Fruit fly (Drosophila melanogaster): Measurements from ENCODE around the gene CG31810.

Gene CG31810

DNA sequence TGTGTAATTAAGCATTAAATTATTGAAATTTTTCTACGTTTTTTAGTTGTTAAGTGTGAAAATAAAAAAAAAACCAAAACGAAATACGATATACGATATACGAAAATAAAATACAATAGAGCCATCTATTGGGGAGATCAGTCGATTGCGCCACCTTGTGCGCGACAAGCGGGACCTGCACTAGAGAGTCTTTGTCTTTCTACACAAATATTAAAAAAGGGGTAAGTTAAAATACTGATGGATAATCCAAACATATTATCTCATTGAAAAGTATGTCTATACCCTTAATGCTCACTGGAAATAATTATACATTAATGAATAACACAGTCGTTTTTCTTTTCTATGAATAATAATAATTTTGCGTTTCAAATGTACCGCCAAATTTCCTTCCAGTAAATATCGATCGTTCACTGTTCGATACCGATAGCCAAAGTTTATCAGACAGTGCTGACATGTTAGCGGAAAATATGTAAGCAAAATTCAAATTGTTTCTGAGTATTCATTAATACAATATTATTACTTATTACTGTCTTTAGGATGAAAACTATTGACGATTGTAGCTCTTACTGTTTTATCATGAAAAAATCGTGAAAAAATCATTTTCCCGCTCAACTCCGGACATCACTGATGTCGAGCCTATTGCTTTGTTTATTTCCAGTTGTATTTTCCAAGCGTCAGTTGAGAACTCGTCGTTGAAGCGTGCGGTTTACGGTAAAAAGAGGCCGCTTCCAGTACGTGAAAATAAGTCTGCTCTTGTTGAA, 36.0 kb downstream of the CG31810 start, which contains the start of gene mdy (continued):
- TF ChIP-seq Meics (GFP tag; optimal IDR thresholded peaks at IDR 0.05), result peak; percentile 26
- TF ChIP-seq Dll (GFP tag; IDR thresholded peaks at IDR 0.05; ENCODE audit: partially characterized antibody), result peak; percentile 69
- peak; percentile 37 for TF ChIP-seq D19A (tag; optimal IDR thresholded peaks at IDR 0.05)
- peak; percentile 52 for TF ChIP-seq onecut (GFP tag; IDR thresholded peaks at IDR 0.05)
- TF ChIP-seq Oaz (GFP tag; IDR thresholded peaks at IDR 0.05), result 0 out of 2 replicates have a peak, but pooled peaks have one; percentile 12
- TF ChIP-seq CG5245 (GFP tag; optimal IDR thresholded peaks at IDR 0.05), result peak; percentile 32
- TF ChIP-seq seq (GFP tag; IDR thresholded peaks at IDR 0.05), result peak; percentile 44; the same call in 1 of the 2 replicates
- TF ChIP-seq NFAT (GFP tag; IDR thresholded peaks at IDR 0.05), result peak; percentile 86
- no peak for TF ChIP-seq Hey (tag; optimal IDR thresholded peaks at IDR 0.05)
- peak; percentile 74 for TF ChIP-seq CG8924 (tag; optimal IDR thresholded peaks at IDR 0.05)
- TF ChIP-seq Dad (GFP tag; optimal IDR thresholded peaks at IDR 0.05), result no peak
- TF ChIP-seq dmrt11E (tag; optimal IDR thresholded peaks at IDR 0.05), result peak; percentile 52
- peak; percentile 45 for TF ChIP-seq CG10462 (GFP tag; optimal IDR thresholded peaks at IDR 0.05)
- TF ChIP-seq pros (GFP tag; optimal IDR thresholded peaks at IDR 0.05), result no peak
- no peak for TF ChIP-seq CG8478 (optimal IDR thresholded peaks at IDR 0.05)
- TF ChIP-seq Poxn (GFP tag; IDR thresholded peaks at IDR 0.05), result 0 out of 2 replicates have a peak, but pooled peaks have one; percentile 5
- TF ChIP-seq Usf (GFP tag; optimal IDR thresholded peaks at IDR 0.05), result peak; percentile 11
- TF ChIP-seq sqz (GFP tag; optimal IDR thresholded peaks at IDR 0.05), result no peak
- peak; percentile 62 for TF ChIP-seq vfl (GFP tag; optimal IDR thresholded peaks at IDR 0.05)
- TF ChIP-seq lola (GFP tag; optimal IDR thresholded peaks at IDR 0.05), result peak in 1 of 3 experiments; percentile 62
- TF ChIP-seq tap (tag; optimal IDR thresholded peaks at IDR 0.05), result no peak
- TF ChIP-seq vnd (GFP tag; IDR thresholded peaks at IDR 0.05; ENCODE audit: partially characterized antibody), result 0 out of 3 replicates have a peak, but pooled peaks have one; percentile 33
- TF ChIP-seq Sry-δ (GFP tag; optimal IDR thresholded peaks at IDR 0.05), result peak; percentile 63
- TF ChIP-seq CG8290 (GFP tag; optimal IDR thresholded peaks at IDR 0.05), result peak; percentile 68
- TF ChIP-seq CG8290 (tag; optimal IDR thresholded peaks at IDR 0.05), result peak in 1 of 2 experiments; percentile 66
- peak; percentile 50 for TF ChIP-seq tin (GFP tag; optimal IDR thresholded peaks at IDR 0.05)
- peak; percentile 56 for TF ChIP-seq CG12769 (tag; optimal IDR thresholded peaks at IDR 0.05)
- TF ChIP-seq gce (GFP tag; IDR thresholded peaks at IDR 0.05), result peak; percentile 29; the same call in 1 of the 3 replicates
- no peak for TF ChIP-seq CG18764 (GFP tag; optimal IDR thresholded peaks at IDR 0.05)
- peak; percentile 17 for TF ChIP-seq shn (GFP tag; optimal IDR thresholded peaks at IDR 0.05)
- TF ChIP-seq Dp (GFP tag; optimal IDR thresholded peaks at IDR 0.05), result peak; percentile 89
- TF ChIP-seq CG17385 (GFP tag; optimal IDR thresholded peaks at IDR 0.05), result no peak
- peak; percentile 26; the same call in 1 of the 2 replicates for TF ChIP-seq CG10959 (GFP tag; IDR thresholded peaks at IDR 0.05)
- peak; percentile 77 for TF ChIP-seq CG12391 (tag; optimal IDR thresholded peaks at IDR 0.05)
- TF ChIP-seq CG4424 (GFP tag; optimal IDR thresholded peaks at IDR 0.05), result peak; percentile 63
- TF ChIP-seq Trl (optimal IDR thresholded peaks at IDR 0.05), result peak in 1 of 2 experiments; percentile 2
- TF ChIP-seq Trl (GFP tag; optimal IDR thresholded peaks at IDR 0.05), result peak; percentile 15
- no peak for TF ChIP-seq sc (optimal IDR thresholded peaks at IDR 0.05)
- TF ChIP-seq sc (GFP tag; optimal IDR thresholded peaks at IDR 0.05), result no peak
- peak; percentile 58 for TF ChIP-seq CG14710 (tag; optimal IDR thresholded peaks at IDR 0.05)
- peak; percentile 26 for TF ChIP-seq CG9876 (GFP tag; optimal IDR thresholded peaks at IDR 0.05)
- TF ChIP-seq Awh (GFP tag; IDR thresholded peaks at IDR 0.05), result 0 out of 2 replicates have a peak, but pooled peaks have one; percentile 13
- no peak for TF ChIP-seq tll (GFP tag; optimal IDR thresholded peaks at IDR 0.05)
- TF ChIP-seq CG10209 (GFP tag; optimal IDR thresholded peaks at IDR 0.05), result peak; percentile 51
- TF ChIP-seq CG13894 (tag; optimal IDR thresholded peaks at IDR 0.05), result no peak
- no peak for TF ChIP-seq fd102C (GFP tag; optimal IDR thresholded peaks at IDR 0.05)
- peak; percentile 57 for TF ChIP-seq phol (tag; optimal IDR thresholded peaks at IDR 0.05)
- peak; percentile 39 for TF ChIP-seq pb (GFP tag; optimal IDR thresholded peaks at IDR 0.05)
- peak; percentile 8 for TF ChIP-seq jumu (GFP tag; optimal IDR thresholded peaks at IDR 0.05)
- peak; percentile 29 for TF ChIP-seq slou (GFP tag; optimal IDR thresholded peaks at IDR 0.05)
